Fruit fly (Drosophila melanogaster): Measurements from ENCODE around the gene Acbp4.

The Acbp4 gene

dm6 chr3L:7149388-7149787 is 21.3 kb upstream of the Acbp4 start:
- TF ChIP-seq psq (optimal IDR thresholded peaks at IDR 0.05) (no peak), h (optimal IDR thresholded peaks at IDR 0.05) (no peak), ttk (optimal IDR thresholded peaks at IDR 0.05) (no peak), Sin3A (optimal IDR thresholded peaks at IDR 0.05) (no peak), Myc (optimal IDR thresholded peaks at IDR 0.05) (no peak), insv (optimal IDR thresholded peaks at IDR 0.05) (no peak)

- no peak for TF ChIP-seq h (optimal IDR thresholded peaks at IDR 0.05)
- TF ChIP-seq psq (optimal IDR thresholded peaks at IDR 0.05), result no peak
- no peak for TF ChIP-seq Sin3A (optimal IDR thresholded peaks at IDR 0.05)
- TF ChIP-seq Myc (optimal IDR thresholded peaks at IDR 0.05), result no peak
- no peak for TF ChIP-seq ttk (optimal IDR thresholded peaks at IDR 0.05)
Observed at dm6 chr3L:7147796-7148195, 19.7 kb upstream of the Acbp4 start.

- TF ChIP-seq Myc (optimal IDR thresholded peaks at IDR 0.05) (no peak), h (optimal IDR thresholded peaks at IDR 0.05) (no peak), psq (optimal IDR thresholded peaks at IDR 0.05) (no peak), ttk (optimal IDR thresholded peaks at IDR 0.05) (no peak), insv (optimal IDR thresholded peaks at IDR 0.05) (no peak), Sin3A (optimal IDR thresholded peaks at IDR 0.05) (no peak)
Observed at dm6 chr3L:7143283-7143682, 15.2 kb upstream of the Acbp4 start.

dm6 chr3L:7137613-7138189 is 9.6 kb upstream of the Acbp4 start:
- no peak for TF ChIP-seq psq (optimal IDR thresholded peaks at IDR 0.05)
- TF ChIP-seq Myc (optimal IDR thresholded peaks at IDR 0.05), result no peak
- TF ChIP-seq h (optimal IDR thresholded peaks at IDR 0.05), result no peak
- no peak for TF ChIP-seq Sin3A (optimal IDR thresholded peaks at IDR 0.05)
- no peak for TF ChIP-seq insv (optimal IDR thresholded peaks at IDR 0.05)
- no peak for TF ChIP-seq ttk (optimal IDR thresholded peaks at IDR 0.05)

dm6 chr3L:7136663-7137062 is 8.6 kb upstream of the Acbp4 start:
- TF ChIP-seq Sin3A (optimal IDR thresholded peaks at IDR 0.05) (no peak), ttk (optimal IDR thresholded peaks at IDR 0.05) (no peak), insv (optimal IDR thresholded peaks at IDR 0.05) (no peak), psq (optimal IDR thresholded peaks at IDR 0.05) (no peak), Myc (optimal IDR thresholded peaks at IDR 0.05) (no peak), h (optimal IDR thresholded peaks at IDR 0.05) (no peak)

- TF ChIP-seq ttk (optimal IDR thresholded peaks at IDR 0.05), result no peak
- TF ChIP-seq Sin3A (optimal IDR thresholded peaks at IDR 0.05), result no peak
- TF ChIP-seq insv (optimal IDR thresholded peaks at IDR 0.05), result no peak
- no peak for TF ChIP-seq psq (optimal IDR thresholded peaks at IDR 0.05)
- TF ChIP-seq h (optimal IDR thresholded peaks at IDR 0.05), result no peak
- TF ChIP-seq Myc (optimal IDR thresholded peaks at IDR 0.05), result no peak
Observed at dm6 chr3L:7134818-7135217, 6.8 kb upstream of the Acbp4 start.

dm6 chr3L:7133699-7134655 is 5.9 kb upstream of the Acbp4 start, which contains the start of gene melt:
TSS of gene melt (plus strand) at chr3L:7134516.
- TF ChIP-seq ttk (optimal IDR thresholded peaks at IDR 0.05) (no peak), insv (optimal IDR thresholded peaks at IDR 0.05) (no peak), Myc (optimal IDR thresholded peaks at IDR 0.05) (no peak), psq (optimal IDR thresholded peaks at IDR 0.05) (no peak), Sin3A (optimal IDR thresholded peaks at IDR 0.05) (no peak), h (optimal IDR thresholded peaks at IDR 0.05) (no peak)

- TF ChIP-seq Sin3A (optimal IDR thresholded peaks at IDR 0.05), result no peak
- TF ChIP-seq psq (optimal IDR thresholded peaks at IDR 0.05), result no peak
- no peak for TF ChIP-seq ttk (optimal IDR thresholded peaks at IDR 0.05)
- TF ChIP-seq insv (optimal IDR thresholded peaks at IDR 0.05), result no peak
- TF ChIP-seq h (optimal IDR thresholded peaks at IDR 0.05), result no peak
- no peak for TF ChIP-seq Myc (optimal IDR thresholded peaks at IDR 0.05)
Observed at dm6 chr3L:7132593-7132992, 4.5 kb upstream of the Acbp4 start.

- TF ChIP-seq psq (optimal IDR thresholded peaks at IDR 0.05), result no peak
- no peak for TF ChIP-seq insv (optimal IDR thresholded peaks at IDR 0.05)
- no peak for TF ChIP-seq ttk (optimal IDR thresholded peaks at IDR 0.05)
- TF ChIP-seq Sin3A (optimal IDR thresholded peaks at IDR 0.05), result no peak
- TF ChIP-seq h (optimal IDR thresholded peaks at IDR 0.05), result no peak
- TF ChIP-seq Myc (optimal IDR thresholded peaks at IDR 0.05), result no peak
Observed at dm6 chr3L:7131447-7131983, 3.5 kb upstream of the Acbp4 start, which contains the start of gene Acbp2. TSS of gene Acbp2 (plus strand) at chr3L:7131863.

dm6 chr3L:7130574-7130973 is 2.5 kb upstream of the Acbp4 start, which contains the start of gene Acbp3:
TSS of gene Acbp3 (plus strand) at chr3L:7130874.
- TF ChIP-seq Myc (optimal IDR thresholded peaks at IDR 0.05) (no peak), h (optimal IDR thresholded peaks at IDR 0.05) (no peak), ttk (optimal IDR thresholded peaks at IDR 0.05) (no peak), insv (optimal IDR thresholded peaks at IDR 0.05) (no peak), Sin3A (optimal IDR thresholded peaks at IDR 0.05) (no peak), psq (optimal IDR thresholded peaks at IDR 0.05) (no peak)

- TF ChIP-seq ttk (optimal IDR thresholded peaks at IDR 0.05) (no peak), psq (optimal IDR thresholded peaks at IDR 0.05) (no peak), insv (optimal IDR thresholded peaks at IDR 0.05) (no peak), Myc (optimal IDR thresholded peaks at IDR 0.05) (no peak), Sin3A (optimal IDR thresholded peaks at IDR 0.05) (no peak), h (optimal IDR thresholded peaks at IDR 0.05) (no peak)
Observed at dm6 chr3L:7125289-7125955, 2.6 kb downstream of the Acbp4 start, which contains the start of the genes msl-3 and BBS1. TSS of gene msl-3 (minus strand) at chr3L:7125533. TSS of gene BBS1 (plus strand) at chr3L:7125905.
